Worm (Caenorhabditis elegans) whole organism, L2 larva: Measurements from ENCODE around the gene oac-4.

Experiments
- C34F6.9 ChIP-seq: fragments of 150-350 bp; optimal IDR thresholded peaks from 2 replicates; lab custom pipeline; 2014; ENCODE audit warnings: missing biosample characterization, missing genetic modification characterization
- F13H6.1 ChIP-seq: sonication (generic microtip); optimal IDR thresholded peaks from 2 replicates; lab custom pipeline; 2016; ENCODE audit warnings: missing genetic modification characterization, missing compliant biosample characterization
- R02D3.7 ChIP-seq: fragments of 150-350 bp; optimal IDR thresholded peaks from 2 replicates; lab custom pipeline; 2014; ENCODE audit warnings: missing biosample characterization, missing genetic modification characterization
- Y55F3AM.14 ChIP-seq: fragments of 200-800 bp; sonication (Bioruptor generic); optimal IDR thresholded peaks from 2 replicates; lab custom pipeline; 2018; ENCODE audit warnings: mild to moderate bottlenecking, missing genetic modification characterization, missing compliant biosample characterization
- alr-1 ChIP-seq: fragments of 150-350 bp; optimal IDR thresholded peaks from 2 replicates; lab custom pipeline; 2014; ENCODE audit warnings: missing biosample characterization, missing genetic modification characterization
- aly-2 ChIP-seq: fragments of 150-350 bp; optimal IDR thresholded peaks from 2 replicates; lab custom pipeline; 2014; ENCODE audit warnings: missing biosample characterization, missing genetic modification characterization
- ama-1 ChIP-seq: fragments of 150-350 bp; optimal IDR thresholded peaks from 2 replicates; lab custom pipeline; 2018; ENCODE audit warnings: inconsistent platforms
- blmp-1 ChIP-seq: sonication (generic microtip); optimal IDR thresholded peaks from 2 replicates; lab custom pipeline; 2017; ENCODE audit warnings: missing genetic modification characterization, mild to moderate bottlenecking, missing compliant biosample characterization, antibody characterized with exemption, moderate library complexity; ENCODE audit not compliant: insufficient read depth
- ceh-16 ChIP-seq: fragments of 150-350 bp; optimal IDR thresholded peaks from 2 replicates; lab custom pipeline; 2014; ENCODE audit warnings: missing biosample characterization, missing genetic modification characterization
- ceh-82 ChIP-seq: fragments of 150-350 bp; optimal IDR thresholded peaks from 2 replicates; lab custom pipeline; 2014; ENCODE audit warnings: missing biosample characterization, missing genetic modification characterization
- crh-2 ChIP-seq: sonication (generic microtip); optimal IDR thresholded peaks from 2 replicates; lab custom pipeline; 2017; ENCODE audit warnings: missing biosample characterization, missing genetic modification characterization
- dmd-4 ChIP-seq: sonication (generic microtip); optimal IDR thresholded peaks from 2 replicates; lab custom pipeline; 2017; ENCODE audit warnings: missing biosample characterization, missing genetic modification characterization
- egl-27 ChIP-seq: sonication (generic microtip); optimal IDR thresholded peaks from 3 replicates; lab custom pipeline; 2017; ENCODE audit warnings: missing biosample characterization, missing genetic modification reagents, missing genetic modification characterization
- elt-1 ChIP-seq: fragments of 150-350 bp; optimal IDR thresholded peaks from 2 replicates; lab custom pipeline; 2014; ENCODE audit warnings: missing biosample characterization, missing genetic modification characterization
- elt-3 ChIP-seq: sonication (generic microtip); optimal IDR thresholded peaks from 2 replicates; lab custom pipeline; 2017; ENCODE audit warnings: missing biosample characterization, missing genetic modification characterization
- fos-1 ChIP-seq: fragments of 150-350 bp; optimal IDR thresholded peaks from 2 replicates; lab custom pipeline; 2014; ENCODE audit warnings: missing biosample characterization, missing genetic modification characterization
- gmeb-1 ChIP-seq: fragments of 150-350 bp; optimal IDR thresholded peaks from 2 replicates; lab custom pipeline; 2014; ENCODE audit warnings: missing biosample characterization, missing genetic modification characterization
- lin-11 ChIP-seq: fragments of 150-350 bp; sonication (generic microtip); optimal IDR thresholded peaks from 2 replicates; lab custom pipeline; 2014; ENCODE audit warnings: missing biosample characterization, missing genetic modification characterization, inconsistent platforms, mixed read lengths
- lin-13 ChIP-seq: fragments of 150-350 bp; optimal IDR thresholded peaks from 2 replicates; lab custom pipeline; 2014; ENCODE audit warnings: missing biosample characterization, missing genetic modification reagents, missing genetic modification characterization
- lin-39 ChIP-seq: fragments of 150-350 bp; optimal IDR thresholded peaks from 2 replicates; lab custom pipeline; 2014; ENCODE audit warnings: missing biosample characterization, missing genetic modification reagents, missing genetic modification characterization
- lsy-2 ChIP-seq, 2 experiments: fragments of 150-350 bp in 1 of 2; sonication (generic microtip) in 1 of 2; optimal IDR thresholded peaks; 2 replicates each; lab custom pipeline; 2014 to 2017; ENCODE audit warnings: missing biosample characterization in 2 of 2, missing genetic modification characterization in 2 of 2
- mab-5 ChIP-seq: fragments of 150-350 bp; optimal IDR thresholded peaks from 2 replicates; lab custom pipeline; 2014; ENCODE audit warnings: missing biosample characterization, missing genetic modification characterization
- mbf-1 ChIP-seq: sonication (generic microtip); optimal IDR thresholded peaks from 2 replicates; lab custom pipeline; 2017; ENCODE audit warnings: missing biosample characterization, missing genetic modification characterization
- mdl-1 ChIP-seq, 2 experiments: fragments of 150-350 bp in 1 of 2; sonication (generic microtip) in 1 of 2; optimal IDR thresholded peaks; 2 replicates each; lab custom pipeline; 2017; ENCODE audit warnings: missing biosample characterization in 2 of 2, missing genetic modification characterization in 2 of 2
- nhr-10 ChIP-seq: sonication (generic microtip); optimal IDR thresholded peaks from 2 replicates; lab custom pipeline; 2017; ENCODE audit warnings: missing biosample characterization, missing genetic modification characterization
- nhr-11 ChIP-seq: fragments of 150-350 bp; optimal IDR thresholded peaks from 2 replicates; lab custom pipeline; 2014; ENCODE audit warnings: missing biosample characterization, missing genetic modification characterization
- nhr-12 ChIP-seq: fragments of 150-350 bp; optimal IDR thresholded peaks from 2 replicates; lab custom pipeline; 2014; ENCODE audit warnings: missing biosample characterization, missing genetic modification characterization
- nhr-129 ChIP-seq: fragments of 150-350 bp; optimal IDR thresholded peaks from 2 replicates; lab custom pipeline; 2014; ENCODE audit warnings: missing biosample characterization, missing genetic modification characterization
- nhr-21 ChIP-seq: fragments of 150-350 bp; optimal IDR thresholded peaks from 2 replicates; lab custom pipeline; 2014; ENCODE audit warnings: missing biosample characterization, missing genetic modification characterization
- nhr-23 ChIP-seq: fragments of 150-350 bp; optimal IDR thresholded peaks from 2 replicates; lab custom pipeline; 2014; ENCODE audit warnings: missing biosample characterization, missing genetic modification reagents, missing genetic modification characterization
- nhr-25 ChIP-seq: fragments of 150-350 bp; sonication (generic microtip); optimal IDR thresholded peaks from 3 replicates; lab custom pipeline; 2014; ENCODE audit warnings: missing biosample characterization, missing genetic modification characterization
- nhr-6 ChIP-seq: fragments of 150-350 bp; optimal IDR thresholded peaks from 2 replicates; lab custom pipeline; 2014; ENCODE audit warnings: missing biosample characterization, missing genetic modification characterization
- nhr-77 ChIP-seq: fragments of 150-350 bp; optimal IDR thresholded peaks from 2 replicates; lab custom pipeline; 2014; ENCODE audit warnings: missing biosample characterization, missing genetic modification characterization
- sem-4 ChIP-seq: fragments of 150-350 bp; optimal IDR thresholded peaks from 2 replicates; lab custom pipeline; 2014; ENCODE audit warnings: missing biosample characterization, missing genetic modification reagents, missing genetic modification characterization
- skn-1 ChIP-seq: sonication (generic microtip); optimal IDR thresholded peaks from 2 replicates; lab custom pipeline; 2017; ENCODE audit warnings: missing biosample characterization, missing genetic modification characterization
- sma-3 ChIP-seq: sonication (generic microtip); optimal IDR thresholded peaks from 2 replicates; lab custom pipeline; 2016; ENCODE audit warnings: missing genetic modification reagents, missing genetic modification characterization, missing compliant biosample characterization
- sma-9 ChIP-seq, 2 experiments: fragments of 150-350 bp in 1 of 2; sonication (generic microtip) in 1 of 2; optimal IDR thresholded peaks; 2 replicates each; lab custom pipeline; 2014 to 2016; ENCODE audit warnings: missing genetic modification characterization in 2 of 2, mild to moderate bottlenecking in 1 of 2, missing biosample characterization in 1 of 2, missing compliant biosample characterization in 1 of 2, missing genetic modification reagents in 1 of 2, moderate library complexity in 1 of 2
- snpc-4 ChIP-seq: fragments of 150-350 bp; optimal IDR thresholded peaks from 2 replicates; lab custom pipeline; 2014; ENCODE audit warnings: missing biosample characterization, missing genetic modification characterization
- unc-39 ChIP-seq: fragments of 150-350 bp; optimal IDR thresholded peaks from 2 replicates; lab custom pipeline; 2014; ENCODE audit warnings: missing biosample characterization, missing genetic modification characterization
- unc-55 ChIP-seq: fragments of 150-350 bp; sonication (generic microtip); optimal IDR thresholded peaks from 3 replicates; lab custom pipeline; 2014; ENCODE audit warnings: missing biosample characterization, missing genetic modification reagents, missing genetic modification characterization
- unc-62 ChIP-seq: fragments of 150-350 bp; optimal IDR thresholded peaks from 2 replicates; lab custom pipeline; 2014; ENCODE audit warnings: missing biosample characterization, missing genetic modification reagents, missing genetic modification characterization
- zag-1 ChIP-seq: fragments of 150-350 bp; optimal IDR thresholded peaks from 2 replicates; lab custom pipeline; 2014; ENCODE audit warnings: missing biosample characterization, missing genetic modification characterization
- ztf-1 ChIP-seq: fragments of 200-800 bp; sonication (Bioruptor generic); conservative IDR thresholded peaks from 2 replicates; pipeline ENCODE4 v1.3.6; 2022; ENCODE audit warnings: missing genetic modification characterization, missing compliant biosample characterization
- ztf-11 ChIP-seq: sonication (generic microtip); optimal IDR thresholded peaks from 2 replicates; lab custom pipeline; 2017; ENCODE audit warnings: missing biosample characterization, missing genetic modification characterization
- ztf-4 ChIP-seq: fragments of 150-350 bp; optimal IDR thresholded peaks from 2 replicates; lab custom pipeline; 2014; ENCODE audit warnings: missing biosample characterization, missing genetic modification characterization

The oac-4 gene

ce11 chrII:3811816-3812332 lies 23.9 kb downstream of the oac-4 start, which contains the start of gene lido-15:
Gene lido-15, plus strand, starts transcription at chrII:3812282.
- no peak for TF ChIP-seq nhr-11 (tag; lab: Kevin White, UChicago)
- no peak for TF ChIP-seq egl-27 (tag; lab: Kevin White, UChicago)
- peak; percentile 11 for TF ChIP-seq C34F6.9 (tag; lab: Kevin White, UChicago)
- no peak for TF ChIP-seq sem-4
- TF ChIP-seq snpc-4 (tag; lab: Kevin White, UChicago), result no peak

- TF ChIP-seq crh-2 (tag; lab: Kevin White, UChicago), result peak; percentile 61
- TF ChIP-seq fos-1, result peak; percentile 44
- TF ChIP-seq sem-4, result no peak
- peak; percentile 39 for TF ChIP-seq lin-13
- no peak for TF ChIP-seq nhr-21
- peak in 1 of 2 experiments; percentile 59 for TF ChIP-seq lsy-2 (tag; optimal IDR thresholded peaks at IDR 0.05; lab: Kevin White, UChicago)
- TF ChIP-seq gmeb-1 (tag; lab: Kevin White, UChicago), result peak; percentile 40
- TF ChIP-seq mab-5 (tag; lab: Kevin White, UChicago), result no peak
- TF ChIP-seq C34F6.9 (tag; lab: Kevin White, UChicago), result peak; percentile 68
- no peak for TF ChIP-seq mbf-1
- peak; percentile 70 for TF ChIP-seq F13H6.1 (tag; lab: Kevin White, UChicago)
- TF ChIP-seq sma-3, result peak; percentile 23
- peak; percentile 40 for TF ChIP-seq unc-55 (GFP tag; lab: Kevin White, UChicago)
- TF ChIP-seq unc-62, result no peak
- TF ChIP-seq sma-9 (GFP tag; optimal IDR thresholded peaks at IDR 0.05; lab: Kevin White, UChicago), result peak; percentile 10
- TF ChIP-seq sma-9 (tag; optimal IDR thresholded peaks at IDR 0.05; lab: Kevin White, UChicago), result no peak
Observed at ce11 chrII:3810550-3810949, 25.3 kb downstream of the oac-4 start.

- TF ChIP-seq lin-11 (tag; lab: Kevin White, UChicago) (no peak), ama-1 (no peak), elt-3 (no peak), unc-62 (no peak), ztf-11 (tag; lab: Kevin White, UChicago) (no peak), alr-1 (no peak), gmeb-1 (tag; lab: Kevin White, UChicago) (no peak), mdl-1 (tag; optimal IDR thresholded peaks at IDR 0.05; lab: Kevin White, UChicago) (no peak), nhr-12 (tag; lab: Kevin White, UChicago) (no peak)
Observed at ce11 chrII:3808643-3809042, 27.2 kb downstream of the oac-4 start.

ce11 chrII:3808104-3808503 lies 27.7 kb downstream of the oac-4 start, which contains the start of gene F54D10.5:
Gene F54D10.5, minus strand, starts transcription at chrII:3808177.
- no peak for TF ChIP-seq unc-62
- TF ChIP-seq C34F6.9 (tag; lab: Kevin White, UChicago), result peak; percentile 67
- TF ChIP-seq skn-1, result no peak
- peak; percentile 9 for TF ChIP-seq zag-1 (tag; lab: Kevin White, UChicago)
- TF ChIP-seq lsy-2 (tag; optimal IDR thresholded peaks at IDR 0.05; lab: Kevin White, UChicago), result peak; percentile 69 to 88
- peak; percentile 4 for TF ChIP-seq nhr-10 (tag; lab: Kevin White, UChicago)
- TF ChIP-seq unc-55 (GFP tag; lab: Kevin White, UChicago), result peak; percentile 87
- no peak for TF ChIP-seq nhr-11 (tag; lab: Kevin White, UChicago)
- TF ChIP-seq ztf-1 (GFP tag; lab: Robert Waterston, UW), result no peak
- peak; percentile 84 for TF ChIP-seq lin-13
- TF ChIP-seq crh-2 (tag; lab: Kevin White, UChicago), result peak; percentile 83
- no peak for TF ChIP-seq mbf-1
- no peak for TF ChIP-seq nhr-21
- TF ChIP-seq aly-2, result no peak
- peak; percentile 39 for TF ChIP-seq mab-5 (tag; lab: Kevin White, UChicago)
- TF ChIP-seq snpc-4 (tag; lab: Kevin White, UChicago), result peak; percentile 38
- peak; percentile 75 for TF ChIP-seq F13H6.1 (tag; lab: Kevin White, UChicago)
- peak; percentile 84 for TF ChIP-seq sma-9 (GFP tag; optimal IDR thresholded peaks at IDR 0.05; lab: Kevin White, UChicago)
- no peak for TF ChIP-seq sma-9 (tag; optimal IDR thresholded peaks at IDR 0.05; lab: Kevin White, UChicago)
- no peak for TF ChIP-seq fos-1
- no peak for TF ChIP-seq nhr-12 (tag; lab: Kevin White, UChicago)
- TF ChIP-seq nhr-6 (tag; lab: Kevin White, UChicago), result no peak
- TF ChIP-seq R02D3.7 (tag; lab: Kevin White, UChicago), result peak; percentile 95
- TF ChIP-seq nhr-129 (tag; lab: Kevin White, UChicago), result peak; percentile 65
- TF ChIP-seq ztf-4 (tag; lab: Kevin White, UChicago), result no peak
- TF ChIP-seq alr-1, result no peak
- TF ChIP-seq mdl-1 (tag; optimal IDR thresholded peaks at IDR 0.05; lab: Kevin White, UChicago), result no peak
- peak; percentile 82 for TF ChIP-seq sma-3
- no peak for TF ChIP-seq nhr-25 (tag; lab: Kevin White, UChicago)
- TF ChIP-seq nhr-77 (tag; lab: Kevin White, UChicago), result no peak
- no peak for TF ChIP-seq ceh-82 (tag; lab: Kevin White, UChicago)
- no peak for TF ChIP-seq lin-39 (tag; lab: Kevin White, UChicago)
- TF ChIP-seq blmp-1 (tag; lab: Kevin White, UChicago), result no peak
- TF ChIP-seq elt-1 (tag; lab: Kevin White, UChicago), result no peak
- no peak for TF ChIP-seq nhr-23 (tag; lab: Kevin White, UChicago)
- no peak for TF ChIP-seq Y55F3AM.14
- TF ChIP-seq egl-27 (tag; lab: Kevin White, UChicago), result no peak
- no peak for TF ChIP-seq unc-39 (tag; lab: Kevin White, UChicago)
- TF ChIP-seq dmd-4 (tag; lab: Kevin White, UChicago), result no peak
- TF ChIP-seq ceh-16 (tag; lab: Kevin White, UChicago), result peak; percentile 1
